Worm (Caenorhabditis elegans): Measurements from ENCODE around the gene C23G10.5.

The C23G10.5 gene

DNA sequence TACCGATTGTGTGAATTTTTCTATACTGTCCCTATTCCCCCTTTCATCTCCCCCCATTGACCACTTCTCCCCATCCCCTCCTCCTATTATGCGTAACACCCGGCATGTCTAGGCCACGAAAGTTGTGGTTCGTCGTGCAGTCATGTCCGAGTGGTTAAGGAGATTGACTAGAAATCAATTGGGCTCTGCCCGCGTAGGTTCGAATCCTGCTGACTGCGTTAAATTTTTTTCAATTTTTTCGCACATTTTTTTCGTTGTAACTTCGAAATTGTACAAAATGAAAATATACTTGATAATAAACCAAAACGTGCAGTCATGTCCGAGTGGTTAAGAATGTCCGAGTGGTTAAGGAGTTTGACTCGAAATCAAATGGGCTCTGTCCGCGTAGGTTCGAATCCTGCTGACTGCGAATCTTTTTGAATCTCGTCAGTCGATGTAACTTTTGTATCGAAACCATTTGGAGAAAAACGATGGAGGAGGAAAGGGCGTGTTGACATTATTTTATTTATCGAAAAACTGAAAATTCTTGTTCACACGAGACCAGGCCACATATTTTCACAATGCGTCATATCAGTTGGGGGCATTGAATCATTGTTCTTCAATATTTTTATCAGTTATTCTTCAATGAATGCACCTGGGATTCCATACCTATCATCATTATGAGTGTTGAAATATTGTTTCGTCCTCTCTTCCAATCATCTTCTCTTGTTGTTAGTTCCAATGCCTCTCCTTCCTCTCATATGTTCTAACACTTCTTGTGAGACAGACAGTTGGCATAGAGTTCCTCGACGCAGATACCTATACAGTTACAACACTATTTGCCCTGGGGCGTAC lies 32.1 kb upstream of the C23G10.5 start, which contains the start of gene nfm-1 (continued):
- TF ChIP-seq lin-1 (GFP tag; IDR thresholded peaks at IDR 0.05): peak; percentile 78
- TF ChIP-seq egl-27 (tag; optimal IDR thresholded peaks at IDR 0.05): no peak
- peak; percentile 33 for TF ChIP-seq dpl-1 (GFP tag; optimal IDR thresholded peaks at IDR 0.05)
- peak in 1 of 2 experiments; percentile 53 for TF ChIP-seq hif-1 (tag; optimal IDR thresholded peaks at IDR 0.05)
- TF ChIP-seq dmd-9 (GFP tag; IDR thresholded peaks at IDR 0.05): peak; percentile 76
- no peak for TF ChIP-seq lin-15B (tag; optimal IDR thresholded peaks at IDR 0.05)
- TF ChIP-seq F26F4.8 (GFP tag; conservative IDR thresholded peaks at IDR 0.05): peak; percentile 88
- peak; percentile 14; the same call in 1 of the 2 replicates for TF ChIP-seq ceh-20 (GFP tag; IDR thresholded peaks at IDR 0.05)
- peak; percentile 70; the same call in 1 of the 2 replicates for TF ChIP-seq Y105C5A.15 (GFP tag; IDR thresholded peaks at IDR 0.05)

DNA sequence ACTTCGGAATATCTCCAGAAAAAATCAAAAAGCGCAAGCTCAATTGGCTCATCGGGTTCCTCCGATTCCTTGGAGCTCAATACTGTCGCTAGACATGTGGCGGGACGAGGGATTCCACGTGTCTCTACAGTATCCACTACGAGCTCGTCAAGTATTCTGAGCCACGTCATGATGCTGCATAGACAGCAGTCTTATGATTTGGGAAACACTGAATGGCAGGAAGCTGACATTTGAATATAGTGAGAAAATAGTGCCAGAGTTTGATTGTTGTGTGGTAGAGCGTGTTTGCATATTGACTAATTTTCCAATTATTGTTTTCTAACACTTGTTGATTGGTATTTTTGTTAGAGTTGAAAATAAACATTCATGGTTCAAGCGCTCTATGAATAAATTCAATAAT lies 27.5 kb upstream of the C23G10.5 start:
- no peak for TF ChIP-seq skn-1 (tag; optimal IDR thresholded peaks at IDR 0.05)
- peak; percentile 75 for TF ChIP-seq dmd-6 (GFP tag; IDR thresholded peaks at IDR 0.05)

DNA sequence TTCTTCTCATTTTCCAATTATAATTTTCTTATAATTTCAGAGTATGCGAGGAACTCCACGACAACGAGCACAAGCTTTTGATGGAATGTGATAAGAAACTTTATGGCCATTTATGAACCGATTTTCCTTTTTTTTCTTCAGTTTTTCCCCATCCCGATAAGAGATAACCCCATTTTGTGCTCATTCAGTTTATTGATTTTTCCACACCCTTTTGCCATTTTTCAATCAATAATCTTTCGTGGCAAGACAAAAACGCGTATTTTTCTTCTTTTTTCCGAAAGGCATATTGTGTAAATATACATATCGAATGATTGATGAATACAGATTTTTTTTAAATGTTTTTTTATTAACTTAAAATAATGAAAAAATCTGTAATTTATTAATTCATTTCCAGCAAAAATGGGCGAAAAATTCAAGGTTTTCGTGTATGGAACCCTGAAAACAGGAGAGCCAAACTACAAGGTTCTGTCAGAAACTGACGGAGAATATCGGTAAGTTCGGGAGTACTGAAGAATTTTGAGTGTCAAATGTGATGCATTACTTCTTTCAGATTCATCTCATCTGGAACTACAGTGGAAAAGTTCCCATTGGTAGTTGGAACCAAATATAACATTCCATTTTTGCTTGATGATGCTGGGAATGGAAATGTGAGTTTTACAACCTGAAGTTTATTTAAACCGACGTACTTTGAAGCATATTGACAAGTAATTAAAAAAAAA lies 26.5 kb upstream of the C23G10.5 start, which contains the start of gene F42A10.9:
F42A10.9 (plus strand) TSS at position 321 of the 719 bp plus-strand sequence.
- TF ChIP-seq mes-2 (tag; optimal IDR thresholded peaks at IDR 0.05; ENCODE audit: poor library complexity, severe bottlenecking) (peak; percentile 28), ctbp-1 (GFP tag; IDR thresholded peaks at IDR 0.05) (no peak), ces-1 (GFP tag; optimal IDR thresholded peaks at IDR 0.05) (no peak), daf-8 (GFP tag; IDR thresholded peaks at IDR 0.05) (no peak), mdt-29 (GFP tag; IDR thresholded peaks at IDR 0.05) (no peak), lin-39 (tag; optimal IDR thresholded peaks at IDR 0.05) (no peak), nhr-6 (tag; optimal IDR thresholded peaks at IDR 0.05) (no peak), attf-4 (tag; optimal IDR thresholded peaks at IDR 0.05) (no peak), nhr-77 (tag; optimal IDR thresholded peaks at IDR 0.05) (no peak), ama-1 (optimal IDR thresholded peaks at IDR 0.05) (peak; percentile 88), nhr-102 (tag; optimal IDR thresholded peaks at IDR 0.05) (no peak), hmg-1.1 (GFP tag; IDR thresholded peaks at IDR 0.05) (no peak), lin-38 (GFP tag; IDR thresholded peaks at IDR 0.05) (0 out of 2 replicates have a peak, but pooled peaks have one; percentile 38), jun-1 (tag; optimal IDR thresholded peaks at IDR 0.05) (no peak), mep-1 (tag; optimal IDR thresholded peaks at IDR 0.05) (peak; percentile 66), hlh-11 (tag; optimal IDR thresholded peaks at IDR 0.05) (no peak), lin-13 (GFP tag; optimal IDR thresholded peaks at IDR 0.05) (no peak), cey-2 (tag; optimal IDR thresholded peaks at IDR 0.05; ENCODE audit: borderline replicate concordance, insufficient read depth) (no peak), egl-27 (tag; optimal IDR thresholded peaks at IDR 0.05) (no peak), mxl-2 (GFP tag; conservative IDR thresholded peaks at IDR 0.05) (no peak), D1046.2 (GFP tag; IDR thresholded peaks at IDR 0.05) (peak; percentile 23; the same call in 1 of the 2 replicates), snpc-4 (tag; optimal IDR thresholded peaks at IDR 0.05) (no peak), arid-1 (GFP tag; conservative IDR thresholded peaks at IDR 0.05) (0 out of 2 replicates have a peak, but pooled peaks have one; percentile 26), ceh-82 (tag; optimal IDR thresholded peaks at IDR 0.05) (no peak), zip-2 (tag; optimal IDR thresholded peaks at IDR 0.05) (no peak), Y105C5A.15 (GFP tag; IDR thresholded peaks at IDR 0.05) (no peak), hlh-30 (tag; optimal IDR thresholded peaks at IDR 0.05; ENCODE audit: insufficient read depth) (peak; percentile 2), dmd-8 (GFP tag; IDR thresholded peaks at IDR 0.05) (no peak), ceh-28 (tag; optimal IDR thresholded peaks at IDR 0.05) (peak; percentile 57), lin-1 (GFP tag; IDR thresholded peaks at IDR 0.05) (no peak), tra-1 (GFP tag; IDR thresholded peaks at IDR 0.05) (no peak), pqm-1 (tag; optimal IDR thresholded peaks at IDR 0.05) (no peak), dve-1 (tag; optimal IDR thresholded peaks at IDR 0.05; ENCODE audit: insufficient read depth) (peak; percentile 68), spr-3 (GFP tag; optimal IDR thresholded peaks at IDR 0.05) (no peak), F26F4.8 (GFP tag; conservative IDR thresholded peaks at IDR 0.05) (no peak), ZK546.5 (tag; optimal IDR thresholded peaks at IDR 0.05) (no peak), dmd-6 (GFP tag; IDR thresholded peaks at IDR 0.05) (no peak), lsy-2 (tag; optimal IDR thresholded peaks at IDR 0.05) (peak in 1 of 2 experiments; percentile 52)

Data from whole organism, L4 larva.